Worm (Caenorhabditis elegans): Measurements from ENCODE around the gene srh-145.

DNA sequence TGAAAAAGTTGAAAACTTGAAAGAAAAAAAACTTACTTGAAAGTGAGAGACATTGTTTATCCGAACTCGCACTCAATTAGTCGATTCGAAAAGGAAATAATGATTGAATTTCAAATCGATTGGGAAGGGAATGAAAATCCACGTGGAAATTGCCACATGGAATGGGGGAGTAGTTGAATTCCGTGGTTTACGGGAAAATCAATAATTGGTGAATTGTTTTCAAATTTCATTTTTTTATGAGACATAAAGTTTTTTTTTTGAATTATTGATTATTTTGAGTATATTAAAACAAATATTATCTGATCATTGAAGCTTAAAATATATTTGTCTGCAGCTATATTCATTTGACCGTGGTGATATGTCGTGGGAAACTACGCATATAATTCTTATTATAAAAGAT is 32.7 kb upstream of the srh-145 start, which contains the start of gene F13A7.1:
- TF ChIP-seq ztf-11 (tag; optimal IDR thresholded peaks at IDR 0.05) (no peak), elt-3 (tag; optimal IDR thresholded peaks at IDR 0.05) (no peak), lsy-2 (tag; optimal IDR thresholded peaks at IDR 0.05) (no peak), blmp-1 (tag; optimal IDR thresholded peaks at IDR 0.05) (no peak), unc-62 (GFP tag; optimal IDR thresholded peaks at IDR 0.05) (no peak), hlh-1 (tag; optimal IDR thresholded peaks at IDR 0.05) (no peak), pha-4 (tag; optimal IDR thresholded peaks at IDR 0.05) (no peak), cnd-1 (tag; optimal IDR thresholded peaks at IDR 0.05) (no peak), nhr-12 (tag; optimal IDR thresholded peaks at IDR 0.05) (no peak), mep-1 (tag; optimal IDR thresholded peaks at IDR 0.05) (no peak), nhr-76 (tag; optimal IDR thresholded peaks at IDR 0.05) (no peak), tbx-8 (GFP tag; optimal IDR thresholded peaks at IDR 0.05) (no peak)

All from whole organism, mixed stage, embryonic.